Fruit fly (Drosophila melanogaster) whole organism, embryonic: ENCODE data around the gene Mco1.

Source experiments
- CG11504 ChIP-seq: fragments of 200-800 bp; sonication (Bioruptor generic); optimal IDR thresholded peaks from 3 replicates; lab custom pipeline; 2019; ENCODE audit warnings: missing biosample characterization, mild to moderate bottlenecking, missing genetic modification characterization, moderate library complexity
- CG13287 ChIP-seq: fragments of 200-800 bp; sonication (Bioruptor generic); IDR thresholded peaks from 2 replicates; pipeline ENCODE4 v1.3.6; 2022; ENCODE audit warnings: missing biosample characterization, missing genetic modification characterization; ENCODE audit not compliant: partially characterized antibody
- CG14014 ChIP-seq: fragments of 200-800 bp; sonication (Bioruptor generic); IDR thresholded peaks from 2 replicates; pipeline ENCODE4 v1.3.6; 2022; ENCODE audit warnings: missing biosample characterization, missing genetic modification characterization
- CG14710 ChIP-seq: fragments of 200-800 bp; sonication (Bioruptor generic); optimal IDR thresholded peaks from 3 replicates; lab custom pipeline; 2019; ENCODE audit warnings: missing biosample characterization, mild to moderate bottlenecking, missing genetic modification characterization, moderate library complexity
- CG16779 ChIP-seq: fragments of 200-800 bp; sonication (Bioruptor generic); IDR thresholded peaks from 2 replicates; pipeline ENCODE4 v1.3.6; 2022; ENCODE audit warnings: missing biosample characterization, missing genetic modification characterization
- CG17359 ChIP-seq: fragments of 200-800 bp; sonication (Bioruptor generic); optimal IDR thresholded peaks from 3 replicates; lab custom pipeline; 2018; ENCODE audit warnings: missing biosample characterization, mild to moderate bottlenecking, missing genetic modification characterization, moderate library complexity
- CG17612 ChIP-seq: fragments of 200-800 bp; sonication (Bioruptor generic); IDR thresholded peaks from 2 replicates; pipeline ENCODE4 v1.3.6; 2022; ENCODE audit warnings: missing biosample characterization, missing genetic modification characterization
- CG18262 ChIP-seq: fragments of 200-800 bp; optimal IDR thresholded peaks from 3 replicates; lab custom pipeline; 2019; ENCODE audit warnings: missing biosample characterization, mild to moderate bottlenecking, missing genetic modification characterization, moderate library complexity
- CG2120 ChIP-seq: fragments of 200-800 bp; sonication (Bioruptor generic); optimal IDR thresholded peaks from 3 replicates; lab custom pipeline; 2016; ENCODE audit warnings: missing biosample characterization, missing genetic modification characterization
- CG3163 ChIP-seq: fragments of 200-800 bp; sonication (Bioruptor generic); optimal IDR thresholded peaks from 3 replicates; lab custom pipeline; 2016; ENCODE audit warnings: missing biosample characterization, missing genetic modification characterization
- CG34224 ChIP-seq: fragments of 200-800 bp; sonication (Bioruptor generic); IDR thresholded peaks from 3 replicates; pipeline ENCODE4 v1.3.6; 2022; ENCODE audit warnings: missing biosample characterization, missing genetic modification characterization; ENCODE audit not compliant: partially characterized antibody
- CG4424 ChIP-seq: fragments of 200-800 bp; sonication (Bioruptor generic); optimal IDR thresholded peaks from 3 replicates; lab custom pipeline; 2016; ENCODE audit warnings: missing biosample characterization, missing genetic modification characterization
- CG7357 ChIP-seq: fragments of 200-800 bp; sonication (Bioruptor generic); IDR thresholded peaks from 3 replicates; pipeline ENCODE4 v1.3.6; 2022; ENCODE audit warnings: missing biosample characterization, missing genetic modification characterization
- CG8089 ChIP-seq: fragments of 200-800 bp; sonication (Bioruptor generic); optimal IDR thresholded peaks from 3 replicates; lab custom pipeline; 2016; ENCODE audit warnings: missing biosample characterization, missing genetic modification characterization
- CG8290 ChIP-seq, 3 experiments: fragments of 200-800 bp; sonication (Bioruptor generic); optimal IDR thresholded peaks; 2 replicates each; lab custom pipeline; 2016 to 2019; ENCODE audit warnings: missing biosample characterization in 3 of 3, missing genetic modification characterization in 3 of 3, mild to moderate bottlenecking in 2 of 3, moderate library complexity in 1 of 3
- CG9437 ChIP-seq: fragments of 200-800 bp; sonication (Bioruptor generic); optimal IDR thresholded peaks from 2 replicates; lab custom pipeline; 2018; ENCODE audit warnings: missing biosample characterization, mild to moderate bottlenecking, missing genetic modification characterization
- CG9727 ChIP-seq: fragments of 200-800 bp; sonication (Bioruptor generic); optimal IDR thresholded peaks from 3 replicates; lab custom pipeline; 2017; ENCODE audit warnings: missing biosample characterization, mild to moderate bottlenecking, missing genetic modification characterization
- E2f2 ChIP-seq: fragments of 200-800 bp; sonication (Bioruptor generic); IDR thresholded peaks from 2 replicates; pipeline ENCODE4 v1.3.6; 2022; ENCODE audit warnings: missing biosample characterization, missing genetic modification characterization
- Hr51 ChIP-seq, 2 experiments: fragments of 200-800 bp; sonication (Bioruptor generic); optimal IDR thresholded peaks; 2 replicates in 1 of 2; 3 replicates in 1 of 2; lab custom pipeline; 2016 to 2018; ENCODE audit warnings: missing biosample characterization in 2 of 2, missing genetic modification characterization in 2 of 2, mild to moderate bottlenecking in 1 of 2, moderate library complexity in 1 of 2
- Nf-YA ChIP-seq: fragments of 200-800 bp; sonication (Bioruptor generic); IDR thresholded peaks from 2 replicates; pipeline ENCODE4 v1.3.6; 2022; ENCODE audit warnings: missing biosample characterization, missing genetic modification characterization
- NfI ChIP-seq: fragments of 200-800 bp; sonication (Bioruptor generic); optimal IDR thresholded peaks from 3 replicates; lab custom pipeline; 2018; ENCODE audit warnings: missing biosample characterization, mild to moderate bottlenecking, missing genetic modification characterization, moderate library complexity
- Oli ChIP-seq: fragments of 200-800 bp; sonication (Bioruptor generic); optimal IDR thresholded peaks from 2 replicates; lab custom pipeline; 2018; ENCODE audit warnings: missing biosample characterization, mild to moderate bottlenecking, missing genetic modification characterization, moderate library complexity
- Pdp1 ChIP-seq, 2 experiments: fragments of 200-800 bp; sonication (Bioruptor generic); optimal IDR thresholded peaks; 3 replicates each; lab custom pipeline; 2016; ENCODE audit warnings: missing biosample characterization in 2 of 2, missing genetic modification characterization in 2 of 2, mild to moderate bottlenecking in 1 of 2, moderate library complexity in 1 of 2
- Poxn ChIP-seq: fragments of 200-800 bp; sonication (Bioruptor generic); IDR thresholded peaks from 2 replicates; pipeline ENCODE4 v1.3.6; 2022; ENCODE audit warnings: missing biosample characterization, missing genetic modification characterization
- Sox100B ChIP-seq: fragments of 200-800 bp; sonication (Bioruptor generic); optimal IDR thresholded peaks from 3 replicates; lab custom pipeline; 2018; ENCODE audit warnings: missing biosample characterization, mild to moderate bottlenecking, missing genetic modification characterization
- ato ChIP-seq: fragments of 200-800 bp; sonication (Bioruptor generic); IDR thresholded peaks from 2 replicates; pipeline ENCODE4 v1.3.6; 2022; ENCODE audit warnings: missing biosample characterization, missing genetic modification characterization; ENCODE audit not compliant: partially characterized antibody
- cad ChIP-seq: fragments of >200 bp; optimal IDR thresholded peaks from 2 replicates; lab custom pipeline; 2017; ENCODE audit warnings: missing biosample characterization, missing genetic modification characterization
- crc ChIP-seq: fragments of 200-800 bp; sonication (Bioruptor generic); optimal IDR thresholded peaks from 2 replicates; lab custom pipeline; 2016; ENCODE audit warnings: missing biosample characterization, missing genetic modification characterization
- dati ChIP-seq: fragments of 200-800 bp; sonication (Bioruptor generic); IDR thresholded peaks from 2 replicates; pipeline ENCODE4 v1.3.6; 2022; ENCODE audit warnings: missing biosample characterization, missing genetic modification characterization
- eve ChIP-seq, 2 experiments: fragments of >200 bp; optimal IDR thresholded peaks; 2 replicates each; lab custom pipeline; 2017; ENCODE audit warnings: missing biosample characterization in 2 of 2, missing genetic modification characterization in 2 of 2
- exex ChIP-seq: fragments of 200-800 bp; sonication (Bioruptor generic); optimal IDR thresholded peaks from 4 replicates; lab custom pipeline; 2018; ENCODE audit warnings: missing biosample characterization, mild to moderate bottlenecking, missing genetic modification characterization, moderate library complexity
- grn ChIP-seq: fragments of 200-800 bp; sonication (Bioruptor generic); optimal IDR thresholded peaks from 3 replicates; lab custom pipeline; 2017; ENCODE audit warnings: missing biosample characterization, missing genetic modification characterization
- h ChIP-seq: fragments of >200 bp; optimal IDR thresholded peaks from 2 replicates; lab custom pipeline; 2017
- ham ChIP-seq: fragments of 200-800 bp; sonication (Bioruptor generic); IDR thresholded peaks from 2 replicates; pipeline ENCODE4 v1.3.6; 2022; ENCODE audit warnings: missing biosample characterization, missing genetic modification characterization
- jumu ChIP-seq: fragments of 200-800 bp; sonication (Bioruptor generic); optimal IDR thresholded peaks from 3 replicates; lab custom pipeline; 2016; ENCODE audit warnings: missing biosample characterization, missing genetic modification characterization
- lilli ChIP-seq: fragments of 200-800 bp; sonication (Bioruptor generic); optimal IDR thresholded peaks from 3 replicates; lab custom pipeline; 2016; ENCODE audit warnings: missing biosample characterization, missing genetic modification characterization
- lola ChIP-seq, 3 experiments: fragments of >200 bp in 2 of 3; fragments of 200-800 bp in 1 of 3; sonication (Bioruptor generic) in 1 of 3; optimal IDR thresholded peaks; 2 replicates each; lab custom pipeline; 2017 to 2019; ENCODE audit warnings: missing biosample characterization in 3 of 3, missing genetic modification characterization in 3 of 3, mild to moderate bottlenecking in 1 of 3, moderate library complexity in 1 of 3
- mirr ChIP-seq: fragments of 200-800 bp; sonication (Bioruptor generic); optimal IDR thresholded peaks from 3 replicates; lab custom pipeline; 2018; ENCODE audit warnings: missing biosample characterization, mild to moderate bottlenecking, missing genetic modification characterization
- nerfin-1 ChIP-seq: fragments of 200-800 bp; sonication (Bioruptor generic); optimal IDR thresholded peaks from 3 replicates; lab custom pipeline; 2019; ENCODE audit warnings: missing biosample characterization, mild to moderate bottlenecking, missing genetic modification characterization, moderate library complexity
- nmo ChIP-seq: fragments of 200-800 bp; sonication (Bioruptor generic); optimal IDR thresholded peaks from 2 replicates; lab custom pipeline; 2018; ENCODE audit warnings: missing biosample characterization, mild to moderate bottlenecking, missing genetic modification characterization, moderate library complexity
- onecut ChIP-seq: fragments of 200-800 bp; sonication (Bioruptor generic); IDR thresholded peaks from 2 replicates; pipeline ENCODE4 v1.3.6; 2022; ENCODE audit warnings: missing biosample characterization, missing genetic modification characterization
- pb ChIP-seq: fragments of 200-800 bp; sonication (Bioruptor generic); optimal IDR thresholded peaks from 3 replicates; lab custom pipeline; 2016; ENCODE audit warnings: missing biosample characterization, missing genetic modification characterization
- pnt ChIP-seq: fragments of 200-800 bp; sonication (Bioruptor generic); optimal IDR thresholded peaks from 3 replicates; lab custom pipeline; 2016; ENCODE audit warnings: missing biosample characterization, missing genetic modification characterization
- sd ChIP-seq: fragments of 200-800 bp; sonication (Bioruptor generic); optimal IDR thresholded peaks from 3 replicates; lab custom pipeline; 2018; ENCODE audit warnings: missing biosample characterization, mild to moderate bottlenecking, missing genetic modification characterization, moderate library complexity
- sens-2 ChIP-seq: fragments of 200-800 bp; sonication (Bioruptor generic); IDR thresholded peaks from 2 replicates; pipeline ENCODE4 v1.3.6; 2022; ENCODE audit warnings: missing biosample characterization, missing genetic modification characterization
- tx ChIP-seq: fragments of 200-800 bp; sonication (Bioruptor generic); optimal IDR thresholded peaks from 2 replicates; lab custom pipeline; 2016; ENCODE audit warnings: missing biosample characterization, missing genetic modification characterization
- wdn ChIP-seq: fragments of 200-800 bp; sonication (Bioruptor generic); IDR thresholded peaks from 2 replicates; pipeline ENCODE4 v1.3.6; 2022; ENCODE audit warnings: missing biosample characterization, missing genetic modification characterization

The Mco1 gene

DNA sequence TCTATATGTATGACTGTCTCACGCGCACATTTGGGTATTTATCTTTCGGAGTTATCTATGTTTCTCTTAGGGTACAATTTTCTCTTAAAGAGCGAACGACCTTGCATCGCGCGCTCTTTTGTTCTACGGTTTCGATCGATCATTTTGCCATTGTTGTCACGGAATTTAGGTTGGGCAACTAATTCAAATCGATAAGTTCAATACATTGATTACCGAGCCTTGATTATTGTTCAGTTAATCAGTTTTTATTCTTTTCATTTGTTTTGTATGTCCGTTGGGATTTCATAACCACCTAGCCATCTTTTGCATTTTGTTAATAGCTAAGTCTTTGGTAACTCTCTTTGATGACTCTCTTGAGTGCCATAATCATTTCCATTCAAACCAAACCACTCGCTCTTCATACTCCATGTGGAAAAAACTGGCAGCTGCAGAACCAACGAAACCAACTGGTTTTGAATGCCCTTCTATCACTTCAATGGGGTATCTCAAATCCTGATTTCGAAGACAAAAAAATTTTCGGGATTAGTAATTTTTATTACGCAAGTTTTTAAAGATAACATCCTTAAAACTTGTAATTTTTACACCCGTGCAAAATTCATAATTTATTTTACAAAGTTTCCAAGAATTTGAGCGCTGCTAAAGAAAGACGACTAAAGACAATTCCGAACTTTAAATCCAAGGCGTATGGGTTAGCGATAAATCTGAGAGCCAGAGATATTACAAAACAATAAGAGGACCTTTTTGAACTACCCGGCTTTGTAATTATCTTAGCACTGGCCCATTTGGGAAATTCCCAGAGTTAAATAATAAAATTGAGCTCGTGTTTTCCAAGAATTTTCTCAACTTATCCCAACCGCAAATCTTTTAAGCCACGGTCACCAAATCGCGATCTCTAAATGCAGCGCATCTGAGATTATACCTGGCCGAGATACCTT is 32.2 kb downstream of the Mco1 start (continued):
- TF ChIP-seq Oli (tag; lab: Kevin White, UChicago): peak; percentile 35
- TF ChIP-seq CG7357 (GFP tag; lab: Robert Waterston, UW): peak; percentile 4; the same call in 1 of the 3 replicates
- peak; percentile 30 for TF ChIP-seq CG4424 (GFP tag; lab: Kevin White, UChicago)
- peak; percentile 22 for TF ChIP-seq nmo
- peak; percentile 87 for TF ChIP-seq sd (tag; lab: Kevin White, UChicago)
- peak; percentile 10 for TF ChIP-seq CG8089 (GFP tag; lab: Kevin White, UChicago)
- TF ChIP-seq Sox100B (GFP tag; lab: Kevin White, UChicago): peak; percentile 10
- no peak for TF ChIP-seq ato (GFP tag; lab: Robert Waterston, UW)
- no peak for TF ChIP-seq ham
- TF ChIP-seq CG8290 (GFP tag; optimal IDR thresholded peaks at IDR 0.05; lab: Kevin White, UChicago): no peak
- peak in 1 of 2 experiments; percentile 27 for TF ChIP-seq CG8290 (tag; optimal IDR thresholded peaks at IDR 0.05; lab: Kevin White, UChicago)
- TF ChIP-seq CG13287 (GFP tag; lab: Robert Waterston, UW): 0 out of 2 replicates have a peak, but pooled peaks have one; percentile 22
- no peak for TF ChIP-seq CG17359 (tag; lab: Kevin White, UChicago)
- TF ChIP-seq CG9727 (GFP tag; lab: Kevin White, UChicago): peak; percentile 45
- no peak for TF ChIP-seq Poxn (GFP tag; lab: Robert Waterston, UW)
- TF ChIP-seq CG14014: no peak
- TF ChIP-seq Hr51 (GFP tag; optimal IDR thresholded peaks at IDR 0.05; lab: Kevin White, UChicago): peak in 1 of 2 experiments; percentile 17
- 0 out of 2 replicates have a peak, but pooled peaks have one; percentile 17 for TF ChIP-seq dati (GFP tag; lab: Robert Waterston, UW)
- TF ChIP-seq CG14710 (tag; lab: Kevin White, UChicago): peak; percentile 33
- TF ChIP-seq exex: peak; percentile 81
- TF ChIP-seq CG3163 (GFP tag; lab: Kevin White, UChicago): peak; percentile 98
- TF ChIP-seq crc (GFP tag; lab: Kevin White, UChicago): peak; percentile 1
- no peak for TF ChIP-seq NfI (GFP tag; lab: Kevin White, UChicago)
- TF ChIP-seq eve (GFP tag; optimal IDR thresholded peaks at IDR 0.05; lab: Kevin White, UChicago): peak in 1 of 2 experiments; percentile 10
- peak; percentile 7; the same call in 1 of the 2 replicates for TF ChIP-seq sens-2 (GFP tag; lab: Robert Waterston, UW)
- peak; percentile 5 for TF ChIP-seq cad
- peak; percentile 2 for TF ChIP-seq nerfin-1 (tag; lab: Kevin White, UChicago)
- peak; percentile 40 for TF ChIP-seq CG9437 (GFP tag; lab: Kevin White, UChicago)
- TF ChIP-seq CG18262 (tag; lab: Kevin White, UChicago): peak; percentile 39
- TF ChIP-seq tx (GFP tag; lab: Kevin White, UChicago): peak; percentile 19
- peak; percentile 16 for TF ChIP-seq pnt (GFP tag; lab: Kevin White, UChicago)
- peak; percentile 4 for TF ChIP-seq jumu (GFP tag; lab: Kevin White, UChicago)
- no peak for TF ChIP-seq Nf-YA
- TF ChIP-seq mirr (GFP tag; lab: Kevin White, UChicago): peak; percentile 76
- TF ChIP-seq grn (GFP tag; lab: Kevin White, UChicago): peak; percentile 48
- TF ChIP-seq CG34224 (GFP tag; lab: Robert Waterston, UW): no peak
- peak; percentile 31 for TF ChIP-seq CG11504 (tag; lab: Kevin White, UChicago)
- 0 out of 2 replicates have a peak, but pooled peaks have one; percentile 9 for TF ChIP-seq wdn (GFP tag; lab: Robert Waterston, UW)
- TF ChIP-seq Pdp1 (GFP tag; optimal IDR thresholded peaks at IDR 0.05; lab: Kevin White, UChicago): peak in 1 of 2 experiments; percentile 60
- 0 out of 2 replicates have a peak, but pooled peaks have one; percentile 1 for TF ChIP-seq E2f2
- TF ChIP-seq pb: peak; percentile 9
- no peak for TF ChIP-seq CG16779 (GFP tag; lab: Robert Waterston, UW)
- TF ChIP-seq lola (GFP tag; optimal IDR thresholded peaks at IDR 0.05; lab: Kevin White, UChicago): peak in 1 of 3 experiments; percentile 40
- TF ChIP-seq h (lab: Kevin White, UChicago): no peak
- 0 out of 2 replicates have a peak, but pooled peaks have one; percentile 5 for TF ChIP-seq CG17612
- peak; percentile 3 for TF ChIP-seq lilli (GFP tag; lab: Kevin White, UChicago)
- peak; percentile 58 for TF ChIP-seq onecut (GFP tag; lab: Robert Waterston, UW)
- peak; percentile 21 for TF ChIP-seq CG2120 (GFP tag; lab: Kevin White, UChicago)
